Fruit fly (Drosophila melanogaster) whole organism, adult: ENCODE measurements around the gene Snr1.

Source experiments
- CG14711 ChIP-seq: fragments of 200-800 bp; sonication (Bioruptor generic); optimal IDR thresholded peaks from 2 replicates; lab custom pipeline; 2018; ENCODE audit warnings: missing biosample characterization, mild to moderate bottlenecking, missing genetic modification characterization, moderate library complexity
- CG33017 ChIP-seq: fragments of 200-800 bp; sonication (Bioruptor generic); optimal IDR thresholded peaks from 2 replicates; lab custom pipeline; 2018; ENCODE audit warnings: missing biosample characterization, mild to moderate bottlenecking, missing genetic modification characterization, moderate library complexity
- CG5204 ChIP-seq: fragments of 200-800 bp; sonication (Bioruptor generic); optimal IDR thresholded peaks from 2 replicates; lab custom pipeline; 2016; ENCODE audit warnings: missing biosample characterization, missing genetic modification characterization
- CG7045 ChIP-seq: fragments of 200-800 bp; sonication (Bioruptor generic); optimal IDR thresholded peaks from 2 replicates; lab custom pipeline; 2017; ENCODE audit warnings: missing biosample characterization, mild to moderate bottlenecking, missing genetic modification characterization
- Clk ChIP-seq: fragments of 200-800 bp; sonication (Bioruptor generic); optimal IDR thresholded peaks from 2 replicates; lab custom pipeline; 2017; ENCODE audit warnings: missing biosample characterization, missing genetic modification characterization
- Crg-1 ChIP-seq: fragments of 200-800 bp; sonication (Bioruptor generic); optimal IDR thresholded peaks from 2 replicates; lab custom pipeline; 2016; ENCODE audit warnings: missing biosample characterization, missing genetic modification characterization
- bab1 ChIP-seq: fragments of 200-800 bp; sonication (Bioruptor generic); optimal IDR thresholded peaks from 3 replicates; lab custom pipeline; 2019; ENCODE audit warnings: missing biosample characterization, mild to moderate bottlenecking, missing genetic modification characterization, moderate library complexity
- cnc ChIP-seq, 2 experiments: fragments of >200 bp; optimal IDR thresholded peaks; 2 replicates each; lab custom pipeline; 2017
- kay ChIP-seq: fragments of 200-800 bp; sonication (Bioruptor generic); peaks from one replicate; lab custom pipeline; 2016; ENCODE audit warnings: missing biosample characterization, missing genetic modification characterization, borderline replicate concordance
- pad ChIP-seq: fragments of 200-800 bp; sonication (Bioruptor generic); optimal IDR thresholded peaks from 3 replicates; lab custom pipeline; 2017; ENCODE audit warnings: missing biosample characterization, missing genetic modification characterization, mild to moderate bottlenecking, moderate library complexity, missing genetic modification reagents
- tj ChIP-seq: fragments of 200-800 bp; sonication (Bioruptor generic); optimal IDR thresholded peaks from 3 replicates; lab custom pipeline; 2017; ENCODE audit warnings: missing biosample characterization, mild to moderate bottlenecking, missing genetic modification characterization, moderate library complexity
- toe ChIP-seq: fragments of 200-800 bp; sonication (Bioruptor generic); optimal IDR thresholded peaks from 2 replicates; lab custom pipeline; 2016; ENCODE audit warnings: missing biosample characterization, missing genetic modification characterization

- no peak for TF ChIP-seq CG14711 (tag; lab: Kevin White, UChicago)
- TF ChIP-seq cnc (optimal IDR thresholded peaks at IDR 0.05; lab: Kevin White, UChicago), result no peak
- no peak for TF ChIP-seq CG5204 (GFP tag; lab: Kevin White, UChicago)
- TF ChIP-seq Clk (GFP tag; lab: Kevin White, UChicago), result no peak
- TF ChIP-seq pad (GFP tag; lab: Kevin White, UChicago), result no peak
- no peak for TF ChIP-seq tj
- TF ChIP-seq CG7045 (GFP tag; lab: Kevin White, UChicago), result no peak
- TF ChIP-seq kay (GFP tag; lab: Kevin White, UChicago), result no peak
- no peak for TF ChIP-seq bab1
- TF ChIP-seq toe (GFP tag; lab: Kevin White, UChicago), result no peak
- no peak for TF ChIP-seq Crg-1
- no peak for TF ChIP-seq CG33017 (tag; lab: Kevin White, UChicago)
These were observed 3.1 kb upstream of the Snr1 start, which contains the start of gene POLDIP2 for dm6 chr3R:5467619-5468018.
